Fruit fly (Drosophila melanogaster) whole organism, adult: ENCODE data around the gene witty.

Experiments
- CG11617 ChIP-seq: fragments of 200-800 bp; sonication (Bioruptor generic); optimal IDR thresholded peaks from 2 replicates; lab custom pipeline; 2017; ENCODE audit warnings: mild to moderate bottlenecking, missing biosample characterization, missing genetic modification reagents, missing genetic modification characterization
- CG1620 ChIP-seq: fragments of 200-800 bp; sonication (Bioruptor generic); optimal IDR thresholded peaks from 2 replicates; lab custom pipeline; 2016; ENCODE audit warnings: missing biosample characterization, missing genetic modification characterization
- CG33017 ChIP-seq: fragments of 200-800 bp; sonication (Bioruptor generic); optimal IDR thresholded peaks from 2 replicates; lab custom pipeline; 2018; ENCODE audit warnings: missing biosample characterization, mild to moderate bottlenecking, missing genetic modification characterization, moderate library complexity
- bab1 ChIP-seq: fragments of 200-800 bp; sonication (Bioruptor generic); optimal IDR thresholded peaks from 3 replicates; lab custom pipeline; 2019; ENCODE audit warnings: missing biosample characterization, mild to moderate bottlenecking, missing genetic modification characterization, moderate library complexity
- tj ChIP-seq: fragments of 200-800 bp; sonication (Bioruptor generic); optimal IDR thresholded peaks from 3 replicates; lab custom pipeline; 2017; ENCODE audit warnings: missing biosample characterization, mild to moderate bottlenecking, missing genetic modification characterization, moderate library complexity

dm6 chr2L:8293449-8293848 is 44.6 kb upstream of the witty start:
- TF ChIP-seq CG33017 (tag; lab: Kevin White, UChicago) (no peak), CG11617 (GFP tag; lab: Kevin White, UChicago) (no peak), tj (GFP tag; lab: Kevin White, UChicago) (no peak), CG1620 (GFP tag; lab: Kevin White, UChicago) (no peak), bab1 (GFP tag; lab: Kevin White, UChicago) (no peak)
